Worm (Caenorhabditis elegans): ENCODE results near the gene T10D4.6.

DNA sequence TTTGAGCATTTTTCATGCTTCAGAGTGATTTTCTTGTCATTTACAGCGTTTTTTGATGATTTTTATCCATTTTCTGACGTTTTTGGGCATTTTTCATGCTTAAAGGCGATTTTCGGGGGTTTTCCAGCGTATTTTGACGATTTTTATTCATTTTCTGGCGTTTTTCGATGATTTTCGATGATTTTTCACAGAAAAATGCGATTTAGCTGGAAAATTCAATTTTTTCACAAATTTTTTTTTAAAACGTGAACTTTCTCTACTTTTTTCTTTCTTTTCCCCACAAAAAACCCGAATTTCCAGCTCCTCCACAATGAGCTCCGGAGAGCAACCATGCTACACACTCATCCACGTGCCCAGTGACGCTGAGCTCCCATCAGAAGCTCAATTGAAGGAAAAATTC, 40.6 kb upstream of the T10D4.6 start, which contains the start of gene copb-1:
- TF ChIP-seq elt-3 (tag; optimal IDR thresholded peaks at IDR 0.05) = no peak
- TF ChIP-seq snpc-4 (tag; optimal IDR thresholded peaks at IDR 0.05) = no peak
- no peak for TF ChIP-seq lin-39 (tag; optimal IDR thresholded peaks at IDR 0.05)
- no peak for TF ChIP-seq ama-1 (optimal IDR thresholded peaks at IDR 0.05)
- TF ChIP-seq ztf-11 (tag; optimal IDR thresholded peaks at IDR 0.05) = no peak
- TF ChIP-seq nhr-25 (tag; optimal IDR thresholded peaks at IDR 0.05) = no peak
- no peak for TF ChIP-seq blmp-1 (tag; optimal IDR thresholded peaks at IDR 0.05; ENCODE audit: insufficient read depth)
- no peak for TF ChIP-seq ZK546.5 (tag; optimal IDR thresholded peaks at IDR 0.05)
- no peak for TF ChIP-seq egl-27 (tag; optimal IDR thresholded peaks at IDR 0.05)
- TF ChIP-seq nhr-6 (tag; optimal IDR thresholded peaks at IDR 0.05) = no peak
